Fruit fly (Drosophila melanogaster) whole organism, embryonic: ENCODE measurements around the gene srp.
A peak's percentile ranks its signal among the peaks of the same experiment; 100 is the strongest.

Source experiments
- Aef1 ChIP-seq: fragments of 200-800 bp; sonication (Bioruptor generic); IDR thresholded peaks from 3 replicates; pipeline ENCODE4 v1.3.6; 2022; ENCODE audit warnings: missing biosample characterization, missing genetic modification characterization
- CG10462 ChIP-seq: fragments of 200-800 bp; sonication (Bioruptor generic); optimal IDR thresholded peaks from 2 replicates; lab custom pipeline; 2016; ENCODE audit warnings: missing biosample characterization, missing genetic modification characterization
- CG15479 ChIP-seq: fragments of 200-800 bp; sonication (Bioruptor generic); optimal IDR thresholded peaks from 3 replicates; lab custom pipeline; 2019; ENCODE audit warnings: missing biosample characterization, mild to moderate bottlenecking, missing genetic modification characterization, moderate library complexity
- CG15601 ChIP-seq: fragments of 200-800 bp; sonication (Bioruptor generic); optimal IDR thresholded peaks from 3 replicates; lab custom pipeline; 2019; ENCODE audit warnings: missing biosample characterization, mild to moderate bottlenecking, missing genetic modification characterization, moderate library complexity
- CG1647 ChIP-seq: fragments of 200-800 bp; sonication (Bioruptor generic); optimal IDR thresholded peaks from 3 replicates; lab custom pipeline; 2016; ENCODE audit warnings: missing biosample characterization, missing genetic modification characterization
- CG17359 ChIP-seq: fragments of 200-800 bp; sonication (Bioruptor generic); optimal IDR thresholded peaks from 3 replicates; lab custom pipeline; 2018; ENCODE audit warnings: missing biosample characterization, mild to moderate bottlenecking, missing genetic modification characterization, moderate library complexity
- CG17829 ChIP-seq: fragments of 200-800 bp; optimal IDR thresholded peaks from 2 replicates; lab custom pipeline; 2019; ENCODE audit warnings: missing biosample characterization, mild to moderate bottlenecking, missing genetic modification characterization, moderate library complexity
- CG18262 ChIP-seq: fragments of 200-800 bp; optimal IDR thresholded peaks from 3 replicates; lab custom pipeline; 2019; ENCODE audit warnings: missing biosample characterization, mild to moderate bottlenecking, missing genetic modification characterization, moderate library complexity
- CG2116 ChIP-seq: fragments of 200-800 bp; sonication (Bioruptor generic); optimal IDR thresholded peaks from 3 replicates; lab custom pipeline; 2018; ENCODE audit warnings: missing biosample characterization, mild to moderate bottlenecking, missing genetic modification characterization
- CG2199 ChIP-seq: fragments of 200-800 bp; sonication (Bioruptor generic); IDR thresholded peaks from 3 replicates; pipeline ENCODE4 v1.3.6; 2022; ENCODE audit warnings: missing biosample characterization, missing genetic modification characterization
- CG2875 ChIP-seq: fragments of 200-800 bp; sonication (Bioruptor generic); optimal IDR thresholded peaks from 2 replicates; lab custom pipeline; 2017; ENCODE audit warnings: missing biosample characterization, mild to moderate bottlenecking, missing genetic modification characterization, missing genetic modification reagents
- CG34376 ChIP-seq: fragments of 200-800 bp; sonication (Bioruptor generic); optimal IDR thresholded peaks from 2 replicates; lab custom pipeline; 2018; ENCODE audit warnings: missing biosample characterization, mild to moderate bottlenecking, missing genetic modification characterization
- CG4424 ChIP-seq: fragments of 200-800 bp; sonication (Bioruptor generic); optimal IDR thresholded peaks from 3 replicates; lab custom pipeline; 2016; ENCODE audit warnings: missing biosample characterization, missing genetic modification characterization
- CG7786 ChIP-seq: fragments of 200-800 bp; sonication (Bioruptor generic); optimal IDR thresholded peaks from 2 replicates; lab custom pipeline; 2016; ENCODE audit warnings: missing biosample characterization, missing genetic modification characterization
- CG8089 ChIP-seq: fragments of 200-800 bp; sonication (Bioruptor generic); optimal IDR thresholded peaks from 3 replicates; lab custom pipeline; 2016; ENCODE audit warnings: missing biosample characterization, missing genetic modification characterization
- CrebB ChIP-seq: fragments of 200-800 bp; sonication (Bioruptor generic); optimal IDR thresholded peaks from 3 replicates; lab custom pipeline; 2018; ENCODE audit warnings: missing biosample characterization, mild to moderate bottlenecking, missing genetic modification characterization
- D ChIP-seq, 2 experiments: fragments of 200-800 bp in 1 of 2; fragments of >200 bp in 1 of 2; sonication (Bioruptor generic) in 1 of 2; optimal IDR thresholded peaks; 2 replicates in 1 of 2; 3 replicates in 1 of 2; lab custom pipeline; 2017; ENCODE audit warnings: mild to moderate bottlenecking in 1 of 2, missing biosample characterization in 1 of 2, missing genetic modification characterization in 1 of 2, missing genetic modification reagents in 1 of 2
- Dad ChIP-seq: fragments of 200-800 bp; sonication (Bioruptor generic); optimal IDR thresholded peaks from 3 replicates; lab custom pipeline; 2016; ENCODE audit warnings: missing biosample characterization, missing genetic modification characterization
- Doc2 ChIP-seq: fragments of 200-800 bp; sonication (Bioruptor generic); IDR thresholded peaks from 2 replicates; pipeline ENCODE4 v1.3.6; 2022; ENCODE audit warnings: missing biosample characterization, missing genetic modification characterization
- Ets97D ChIP-seq: fragments of 200-800 bp; sonication (Bioruptor generic); optimal IDR thresholded peaks from 3 replicates; lab custom pipeline; 2016; ENCODE audit warnings: missing biosample characterization, missing genetic modification characterization
- HLHmδ ChIP-seq: fragments of 200-800 bp; sonication (Bioruptor generic); optimal IDR thresholded peaks from 2 replicates; lab custom pipeline; 2018; ENCODE audit warnings: missing biosample characterization, mild to moderate bottlenecking, missing genetic modification characterization, moderate library complexity
- Hey ChIP-seq: fragments of 200-800 bp; sonication (Bioruptor generic); optimal IDR thresholded peaks from 3 replicates; lab custom pipeline; 2018; ENCODE audit warnings: missing biosample characterization, mild to moderate bottlenecking, missing genetic modification characterization
- Hr39 ChIP-seq: fragments of >200 bp; optimal IDR thresholded peaks from 2 replicates; lab custom pipeline; 2017
- Jarid2 ChIP-seq: fragments of 200-800 bp; sonication (Bioruptor generic); optimal IDR thresholded peaks from 3 replicates; lab custom pipeline; 2017; ENCODE audit warnings: mild to moderate bottlenecking, missing biosample characterization, missing genetic modification reagents, missing genetic modification characterization
- Kr ChIP-seq: fragments of 200-800 bp; sonication (Bioruptor generic); optimal IDR thresholded peaks from 2 replicates; lab custom pipeline; 2017; ENCODE audit warnings: missing biosample characterization, mild to moderate bottlenecking, missing genetic modification characterization
- Mes4 ChIP-seq: fragments of 200-800 bp; sonication (Bioruptor generic); optimal IDR thresholded peaks from 2 replicates; lab custom pipeline; 2016; ENCODE audit warnings: missing biosample characterization, missing genetic modification characterization
- NfI ChIP-seq: fragments of 200-800 bp; sonication (Bioruptor generic); optimal IDR thresholded peaks from 3 replicates; lab custom pipeline; 2018; ENCODE audit warnings: missing biosample characterization, mild to moderate bottlenecking, missing genetic modification characterization, moderate library complexity
- Side ChIP-seq: fragments of 200-800 bp; sonication (Bioruptor generic); optimal IDR thresholded peaks from 2 replicates; lab custom pipeline; 2016; ENCODE audit warnings: missing biosample characterization, missing genetic modification characterization
- Sox100B ChIP-seq: fragments of 200-800 bp; sonication (Bioruptor generic); optimal IDR thresholded peaks from 3 replicates; lab custom pipeline; 2018; ENCODE audit warnings: missing biosample characterization, mild to moderate bottlenecking, missing genetic modification characterization
- abd-A ChIP-seq: fragments of 200-800 bp; sonication (Bioruptor generic); optimal IDR thresholded peaks from 3 replicates; lab custom pipeline; 2019; ENCODE audit warnings: missing biosample characterization, mild to moderate bottlenecking, missing genetic modification characterization, moderate library complexity
- bsh ChIP-seq, 2 experiments: fragments of 200-800 bp; sonication (Bioruptor generic); optimal IDR thresholded peaks; 2 replicates each; lab custom pipeline; 2017 to 2018; ENCODE audit warnings: mild to moderate bottlenecking in 2 of 2, missing biosample characterization in 2 of 2, missing genetic modification characterization in 2 of 2, moderate library complexity in 1 of 2
- cad ChIP-seq: fragments of >200 bp; optimal IDR thresholded peaks from 2 replicates; lab custom pipeline; 2017; ENCODE audit warnings: missing biosample characterization, missing genetic modification characterization
- caup ChIP-seq: fragments of 200-800 bp; sonication (Bioruptor generic); optimal IDR thresholded peaks from 3 replicates; lab custom pipeline; 2017; ENCODE audit warnings: missing biosample characterization, mild to moderate bottlenecking, missing genetic modification characterization, moderate library complexity; ENCODE audit not compliant: severe bottlenecking
- chm ChIP-seq: fragments of 200-800 bp; sonication (Bioruptor generic); IDR thresholded peaks from 2 replicates; pipeline ENCODE4 v1.3.6; 2022; ENCODE audit warnings: missing biosample characterization, missing genetic modification characterization
- ci ChIP-seq: fragments of 200-800 bp; sonication (Bioruptor generic); IDR thresholded peaks from 3 replicates; pipeline ENCODE4 v1.3.6; 2022; ENCODE audit warnings: missing biosample characterization, missing genetic modification characterization
- crc ChIP-seq: fragments of 200-800 bp; sonication (Bioruptor generic); optimal IDR thresholded peaks from 2 replicates; lab custom pipeline; 2016; ENCODE audit warnings: missing biosample characterization, missing genetic modification characterization
- ftz-f1 ChIP-seq: fragments of 200-800 bp; sonication (Bioruptor generic); optimal IDR thresholded peaks from 2 replicates; lab custom pipeline; 2016; ENCODE audit warnings: missing biosample characterization, missing genetic modification characterization
- gsb ChIP-seq: fragments of 200-800 bp; sonication (Bioruptor generic); IDR thresholded peaks from 2 replicates; pipeline ENCODE4 v1.3.6; 2022; ENCODE audit warnings: missing biosample characterization, missing genetic modification characterization
- h ChIP-seq: fragments of >200 bp; optimal IDR thresholded peaks from 2 replicates; lab custom pipeline; 2017
- hbn ChIP-seq: fragments of 200-800 bp; sonication (Bioruptor generic); IDR thresholded peaks from 2 replicates; pipeline ENCODE4 v1.3.6; 2022; ENCODE audit warnings: missing biosample characterization, missing genetic modification characterization; ENCODE audit not compliant: partially characterized antibody
- inv ChIP-seq: fragments of 200-800 bp; sonication (Bioruptor generic); IDR thresholded peaks from 2 replicates; pipeline ENCODE4 v1.3.6; 2022; ENCODE audit warnings: missing biosample characterization, missing genetic modification characterization; ENCODE audit not compliant: partially characterized antibody
- odd ChIP-seq: fragments of 200-800 bp; sonication (Bioruptor generic); optimal IDR thresholded peaks from 2 replicates; lab custom pipeline; 2017; ENCODE audit warnings: missing biosample characterization, mild to moderate bottlenecking, missing genetic modification characterization
- onecut ChIP-seq: fragments of 200-800 bp; sonication (Bioruptor generic); IDR thresholded peaks from 2 replicates; pipeline ENCODE4 v1.3.6; 2022; ENCODE audit warnings: missing biosample characterization, missing genetic modification characterization
- pzg ChIP-seq: fragments of 200-800 bp; sonication (Bioruptor generic); optimal IDR thresholded peaks from 3 replicates; lab custom pipeline; 2018; ENCODE audit warnings: missing biosample characterization, mild to moderate bottlenecking, missing genetic modification characterization, moderate library complexity
- shn ChIP-seq: fragments of 200-800 bp; sonication (Bioruptor generic); optimal IDR thresholded peaks from 3 replicates; lab custom pipeline; 2016; ENCODE audit warnings: missing biosample characterization, missing genetic modification characterization
- so ChIP-seq: fragments of 200-800 bp; sonication (Bioruptor generic); IDR thresholded peaks from 3 replicates; pipeline ENCODE4 v1.3.6; 2022; ENCODE audit warnings: missing biosample characterization, missing genetic modification characterization
- tll ChIP-seq, 2 experiments: fragments of 200-800 bp in 1 of 2; fragments of >200 bp in 1 of 2; sonication (Bioruptor generic) in 1 of 2; optimal IDR thresholded peaks; 2 replicates each; lab custom pipeline; 2017 to 2019; ENCODE audit warnings: missing biosample characterization in 2 of 2, missing genetic modification characterization in 2 of 2, mild to moderate bottlenecking in 1 of 2, moderate library complexity in 1 of 2
- vfl ChIP-seq: fragments of 200-800 bp; sonication (Bioruptor generic); optimal IDR thresholded peaks from 2 replicates; lab custom pipeline; 2016; ENCODE audit warnings: missing biosample characterization, missing genetic modification characterization
- zen ChIP-seq: fragments of 200-800 bp; sonication (Bioruptor generic); optimal IDR thresholded peaks from 3 replicates; lab custom pipeline; 2018; ENCODE audit warnings: missing biosample characterization, mild to moderate bottlenecking, missing genetic modification characterization, moderate library complexity

The srp gene

dm6 chr3R:16025587-16026223, 39.8 kb downstream of the srp start, which contains the start of gene pnr (continued):
- no peak for TF ChIP-seq Doc2 (GFP tag; lab: Robert Waterston, UW)
- peak; percentile 68 for TF ChIP-seq Jarid2 (GFP tag; lab: Kevin White, UChicago)
- peak; percentile 23 for TF ChIP-seq CG17829
- TF ChIP-seq ci: peak; percentile 69; the same call in 2 of the 3 replicates
- peak; percentile 23 for TF ChIP-seq odd (GFP tag; lab: Kevin White, UChicago)
- peak; percentile 55 for TF ChIP-seq CG34376 (GFP tag; lab: Kevin White, UChicago)
- TF ChIP-seq CG7786 (GFP tag; lab: Kevin White, UChicago): no peak
- peak; percentile 43 for TF ChIP-seq Mes4
- peak; percentile 92 for TF ChIP-seq Ets97D (GFP tag; lab: Kevin White, UChicago)
- TF ChIP-seq abd-A (tag; lab: Kevin White, UChicago): peak; percentile 97
- TF ChIP-seq gsb (GFP tag; lab: Robert Waterston, UW): no peak
- TF ChIP-seq Side (GFP tag; lab: Kevin White, UChicago): peak; percentile 20
- TF ChIP-seq h: no peak
- TF ChIP-seq CG1647 (GFP tag; lab: Kevin White, UChicago): no peak
- no peak for TF ChIP-seq NfI (GFP tag; lab: Kevin White, UChicago)
- no peak for TF ChIP-seq CG2875 (GFP tag; lab: Kevin White, UChicago)
- peak; percentile 30; the same call in 1 of the 2 replicates for TF ChIP-seq hbn (GFP tag; lab: Robert Waterston, UW)
- TF ChIP-seq inv (GFP tag; lab: Robert Waterston, UW): no peak
- peak; percentile 48 for TF ChIP-seq Kr (GFP tag; lab: Kevin White, UChicago)
- no peak for TF ChIP-seq bsh (GFP tag; optimal IDR thresholded peaks at IDR 0.05; lab: Kevin White, UChicago)
- TF ChIP-seq Hey (tag; lab: Kevin White, UChicago): peak; percentile 42
- TF ChIP-seq CG18262 (tag; lab: Kevin White, UChicago): peak; percentile 7
- peak; percentile 69 for TF ChIP-seq onecut (GFP tag; lab: Robert Waterston, UW)
- peak; percentile 11 for TF ChIP-seq CG15601 (tag; lab: Kevin White, UChicago)
- peak; percentile 42 for TF ChIP-seq caup
- TF ChIP-seq CG4424 (GFP tag; lab: Kevin White, UChicago): no peak
- TF ChIP-seq ftz-f1 (GFP tag; lab: Kevin White, UChicago): peak; percentile 38
- peak; percentile 33 for TF ChIP-seq CG2116 (GFP tag; lab: Kevin White, UChicago)
- TF ChIP-seq shn (GFP tag; lab: Kevin White, UChicago): no peak
- TF ChIP-seq HLHmδ (GFP tag; lab: Kevin White, UChicago): peak; percentile 21
- TF ChIP-seq, all 482 proteins: peak for 132

DNA sequence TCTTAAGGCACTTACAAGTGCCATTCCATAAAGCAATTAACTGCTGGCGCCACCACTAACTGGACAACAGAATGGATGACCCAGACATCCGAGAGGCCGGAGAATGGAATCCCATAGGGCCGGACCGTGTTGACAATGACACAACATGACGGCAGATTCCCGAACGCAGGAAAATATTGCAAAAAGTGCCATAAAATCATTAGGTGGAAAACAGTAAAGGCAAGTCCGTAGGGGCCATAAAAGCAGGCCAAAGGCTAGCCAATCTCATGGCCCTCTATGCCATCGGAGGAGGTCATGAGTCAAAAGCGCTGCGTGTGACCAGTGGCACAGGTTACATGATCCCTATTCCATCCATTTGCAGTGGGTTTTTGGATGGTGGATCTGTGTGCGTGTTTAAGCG, 42.7 kb downstream of the srp start:
- TF ChIP-seq CG10462 (no peak), zen (tag; lab: Kevin White, UChicago) (peak; percentile 100), CrebB (tag; lab: Kevin White, UChicago) (no peak), tll (GFP tag; optimal IDR thresholded peaks at IDR 0.05; lab: Kevin White, UChicago) (peak in 1 of 2 experiments; percentile 88), crc (GFP tag; lab: Kevin White, UChicago) (no peak), chm (no peak), CG7786 (GFP tag; lab: Kevin White, UChicago) (no peak), Jarid2 (GFP tag; lab: Kevin White, UChicago) (no peak), so (no peak), Dad (GFP tag; lab: Kevin White, UChicago) (no peak), pzg (GFP tag; lab: Kevin White, UChicago) (no peak), D (optimal IDR thresholded peaks at IDR 0.05; lab: Kevin White, UChicago) (peak; percentile 95), D (GFP tag; optimal IDR thresholded peaks at IDR 0.05; lab: Kevin White, UChicago) (no peak), Hr39 (lab: Kevin White, UChicago) (no peak), Aef1 (GFP tag; lab: Robert Waterston, UW) (no peak), cad (GFP tag; lab: Kevin White, UChicago) (peak; percentile 99), CG17359 (tag; lab: Kevin White, UChicago) (no peak), CG2199 (GFP tag; lab: Robert Waterston, UW) (no peak), CG15479 (GFP tag; lab: Kevin White, UChicago) (peak; percentile 46), vfl (GFP tag; lab: Kevin White, UChicago) (no peak), Sox100B (GFP tag; lab: Kevin White, UChicago) (no peak), CG8089 (no peak)
